Fruit fly (Drosophila melanogaster) whole organism, embryonic: ENCODE results near the gene CG4988.

Source experiments
- Bdp1 ChIP-seq: fragments of 200-800 bp; sonication (Bioruptor generic); optimal IDR thresholded peaks from 3 replicates; lab custom pipeline; 2016; ENCODE audit warnings: missing biosample characterization, missing genetic modification characterization
- CG11093 ChIP-seq: fragments of 200-800 bp; sonication (Bioruptor generic); IDR thresholded peaks from 3 replicates; pipeline ENCODE4 v1.3.6; 2022; ENCODE audit warnings: missing biosample characterization, missing genetic modification characterization
- CG12071 ChIP-seq: fragments of 200-800 bp; sonication (Bioruptor generic); optimal IDR thresholded peaks from 3 replicates; lab custom pipeline; 2018; ENCODE audit warnings: missing biosample characterization, mild to moderate bottlenecking, missing genetic modification characterization
- CG12104 ChIP-seq: fragments of 200-800 bp; sonication (Bioruptor generic); optimal IDR thresholded peaks from 3 replicates; lab custom pipeline; 2016; ENCODE audit warnings: missing biosample characterization, missing genetic modification characterization
- CG12155 ChIP-seq: fragments of 200-800 bp; sonication (Bioruptor generic); optimal IDR thresholded peaks from 3 replicates; lab custom pipeline; 2016; ENCODE audit warnings: missing biosample characterization, missing genetic modification characterization
- CG12769 ChIP-seq: fragments of 200-800 bp; sonication (Bioruptor generic); optimal IDR thresholded peaks from 2 replicates; lab custom pipeline; 2019; ENCODE audit warnings: missing biosample characterization, mild to moderate bottlenecking, missing genetic modification characterization, moderate library complexity
- CG14441 ChIP-seq: fragments of 200-800 bp; sonication (Bioruptor generic); IDR thresholded peaks from 2 replicates; pipeline ENCODE4 v1.3.6; 2022; ENCODE audit warnings: missing biosample characterization, missing genetic modification characterization
- CG15514 ChIP-seq: fragments of 200-800 bp; sonication (Bioruptor generic); optimal IDR thresholded peaks from 3 replicates; lab custom pipeline; 2017; ENCODE audit warnings: missing biosample characterization, missing genetic modification characterization, mild to moderate bottlenecking, moderate library complexity, missing genetic modification reagents
- CG15696 ChIP-seq: fragments of 200-800 bp; sonication (Bioruptor generic); optimal IDR thresholded peaks from 2 replicates; lab custom pipeline; 2019; ENCODE audit warnings: missing biosample characterization, mild to moderate bottlenecking, missing genetic modification characterization, moderate library complexity
- CG17359 ChIP-seq: fragments of 200-800 bp; sonication (Bioruptor generic); optimal IDR thresholded peaks from 3 replicates; lab custom pipeline; 2018; ENCODE audit warnings: missing biosample characterization, mild to moderate bottlenecking, missing genetic modification characterization, moderate library complexity
- CG18619 ChIP-seq: fragments of 200-800 bp; sonication (Bioruptor generic); optimal IDR thresholded peaks from 3 replicates; lab custom pipeline; 2017; ENCODE audit warnings: missing biosample characterization, mild to moderate bottlenecking, missing genetic modification characterization
- CG2129 ChIP-seq: fragments of 200-800 bp; sonication (Bioruptor generic); IDR thresholded peaks from 2 replicates; pipeline ENCODE4 v1.3.6; 2022; ENCODE audit warnings: missing biosample characterization, missing genetic modification characterization; ENCODE audit not compliant: partially characterized antibody
- CG33557 ChIP-seq: fragments of 200-800 bp; sonication (Bioruptor generic); optimal IDR thresholded peaks from 2 replicates; lab custom pipeline; 2019; ENCODE audit warnings: missing biosample characterization, mild to moderate bottlenecking, missing genetic modification characterization, moderate library complexity
- CG34376 ChIP-seq: fragments of 200-800 bp; sonication (Bioruptor generic); optimal IDR thresholded peaks from 2 replicates; lab custom pipeline; 2018; ENCODE audit warnings: missing biosample characterization, mild to moderate bottlenecking, missing genetic modification characterization
- CG4617 ChIP-seq: fragments of 200-800 bp; sonication (Bioruptor generic); optimal IDR thresholded peaks from 3 replicates; lab custom pipeline; 2016; ENCODE audit warnings: missing biosample characterization, missing genetic modification characterization, borderline replicate concordance
- CG4730 ChIP-seq: fragments of 200-800 bp; sonication (Bioruptor generic); IDR thresholded peaks from 2 replicates; pipeline ENCODE4 v1.3.6; 2022; ENCODE audit warnings: missing biosample characterization, missing genetic modification characterization
- CG4820 ChIP-seq: fragments of 200-800 bp; sonication (Bioruptor generic); optimal IDR thresholded peaks from 3 replicates; lab custom pipeline; 2016; ENCODE audit warnings: missing biosample characterization, missing genetic modification characterization
- CG6654 ChIP-seq: fragments of 200-800 bp; sonication (Bioruptor generic); optimal IDR thresholded peaks from 2 replicates; lab custom pipeline; 2017; ENCODE audit warnings: missing biosample characterization, mild to moderate bottlenecking, missing genetic modification characterization
- CG6765 ChIP-seq: fragments of 200-800 bp; sonication (Bioruptor generic); optimal IDR thresholded peaks from 3 replicates; lab custom pipeline; 2017; ENCODE audit warnings: missing biosample characterization, mild to moderate bottlenecking, missing genetic modification characterization
- CG7271 ChIP-seq: fragments of 200-800 bp; sonication (Bioruptor generic); optimal IDR thresholded peaks from 2 replicates; lab custom pipeline; 2018; ENCODE audit warnings: missing biosample characterization, mild to moderate bottlenecking, missing genetic modification characterization, moderate library complexity
- CG7357 ChIP-seq: fragments of 200-800 bp; sonication (Bioruptor generic); IDR thresholded peaks from 3 replicates; pipeline ENCODE4 v1.3.6; 2022; ENCODE audit warnings: missing biosample characterization, missing genetic modification characterization
- CHES-1-like ChIP-seq: fragments of 200-800 bp; sonication (Bioruptor generic); optimal IDR thresholded peaks from 2 replicates; lab custom pipeline; 2016; ENCODE audit warnings: missing biosample characterization, missing genetic modification characterization
- CkIIα-i1 ChIP-seq: fragments of 200-800 bp; sonication (Bioruptor generic); IDR thresholded peaks from 2 replicates; pipeline ENCODE4 v1.3.6; 2022; ENCODE audit warnings: missing biosample characterization, missing genetic modification characterization
- Dll ChIP-seq: fragments of 200-800 bp; sonication (Bioruptor generic); IDR thresholded peaks from 4 replicates; pipeline ENCODE4 v1.3.6; 2022; ENCODE audit warnings: missing biosample characterization, missing genetic modification characterization; ENCODE audit not compliant: partially characterized antibody
- Gug ChIP-seq: fragments of 200-800 bp; sonication (Bioruptor generic); IDR thresholded peaks from 4 replicates; pipeline ENCODE4 v1.3.6; 2022; ENCODE audit warnings: missing biosample characterization, missing genetic modification characterization
- HLH54F ChIP-seq: fragments of 200-800 bp; sonication (Bioruptor generic); optimal IDR thresholded peaks from 3 replicates; lab custom pipeline; 2016; ENCODE audit warnings: missing biosample characterization, missing genetic modification characterization
- HLHmδ ChIP-seq: fragments of 200-800 bp; sonication (Bioruptor generic); optimal IDR thresholded peaks from 2 replicates; lab custom pipeline; 2018; ENCODE audit warnings: missing biosample characterization, mild to moderate bottlenecking, missing genetic modification characterization, moderate library complexity
- Hmx ChIP-seq: fragments of 200-800 bp; sonication (Bioruptor generic); optimal IDR thresholded peaks from 2 replicates; lab custom pipeline; 2016; ENCODE audit warnings: missing biosample characterization, missing genetic modification characterization
- Lhr ChIP-seq: fragments of 200-800 bp; sonication (Bioruptor generic); optimal IDR thresholded peaks from 3 replicates; lab custom pipeline; 2017; ENCODE audit warnings: mild to moderate bottlenecking, missing biosample characterization, missing genetic modification reagents, missing genetic modification characterization
- Myb ChIP-seq: fragments of 200-800 bp; sonication (Bioruptor generic); optimal IDR thresholded peaks from 2 replicates; lab custom pipeline; 2016; ENCODE audit warnings: missing biosample characterization, missing genetic modification characterization
- Optix ChIP-seq: fragments of 200-800 bp; sonication (Bioruptor generic); IDR thresholded peaks from 3 replicates; pipeline ENCODE4 v1.3.6; 2022; ENCODE audit warnings: missing biosample characterization, missing genetic modification characterization
- Ptx1 ChIP-seq: fragments of 200-800 bp; sonication (Bioruptor generic); IDR thresholded peaks from 2 replicates; pipeline ENCODE4 v1.3.6; 2022; ENCODE audit warnings: missing biosample characterization, missing genetic modification characterization
- Rfx ChIP-seq: fragments of 200-800 bp; sonication (Bioruptor generic); IDR thresholded peaks from 2 replicates; pipeline ENCODE4 v1.3.6; 2022; ENCODE audit warnings: missing biosample characterization, missing genetic modification characterization
- al ChIP-seq: fragments of 200-800 bp; sonication (Bioruptor generic); IDR thresholded peaks from 2 replicates; pipeline ENCODE4 v1.3.6; 2022; ENCODE audit warnings: missing biosample characterization, missing genetic modification characterization
- bowl ChIP-seq: fragments of 200-800 bp; sonication (Bioruptor generic); IDR thresholded peaks from 2 replicates; pipeline ENCODE4 v1.3.6; 2022; ENCODE audit warnings: missing biosample characterization, missing genetic modification characterization
- chinmo ChIP-seq: fragments of 200-800 bp; sonication (Bioruptor generic); IDR thresholded peaks from 4 replicates; pipeline ENCODE4 v1.3.6; 2022; ENCODE audit warnings: missing biosample characterization, missing genetic modification characterization; ENCODE audit not compliant: partially characterized antibody
- chn ChIP-seq: fragments of 200-800 bp; sonication (Bioruptor generic); optimal IDR thresholded peaks from 2 replicates; lab custom pipeline; 2016; ENCODE audit warnings: missing biosample characterization, missing genetic modification characterization
- da ChIP-seq: fragments of 200-800 bp; sonication (Bioruptor generic); optimal IDR thresholded peaks from 2 replicates; lab custom pipeline; 2016; ENCODE audit warnings: missing biosample characterization, missing genetic modification characterization
- fd64A ChIP-seq: fragments of 200-800 bp; sonication (Bioruptor generic); optimal IDR thresholded peaks from 3 replicates; lab custom pipeline; 2018; ENCODE audit warnings: missing biosample characterization, mild to moderate bottlenecking, missing genetic modification characterization
- grau ChIP-seq: fragments of 200-800 bp; optimal IDR thresholded peaks from 3 replicates; lab custom pipeline; 2019; ENCODE audit warnings: missing biosample characterization, mild to moderate bottlenecking, missing genetic modification characterization, moderate library complexity
- hb ChIP-seq: fragments of 200-800 bp; sonication (Bioruptor generic); IDR thresholded peaks from 3 replicates; pipeline ENCODE4 v1.3.6; 2022; ENCODE audit warnings: missing biosample characterization, missing genetic modification characterization; ENCODE audit not compliant: partially characterized antibody
- lab ChIP-seq: fragments of 200-800 bp; sonication (Bioruptor generic); optimal IDR thresholded peaks from 3 replicates; lab custom pipeline; 2017; ENCODE audit warnings: missing biosample characterization, missing genetic modification characterization, mild to moderate bottlenecking, moderate library complexity, missing genetic modification reagents
- mld ChIP-seq: fragments of 200-800 bp; sonication (Bioruptor generic); IDR thresholded peaks from 3 replicates; pipeline ENCODE4 v1.3.6; 2022; ENCODE audit warnings: missing biosample characterization, missing genetic modification characterization; ENCODE audit not compliant: partially characterized antibody
- nom ChIP-seq: fragments of 200-800 bp; sonication (Bioruptor generic); optimal IDR thresholded peaks from 2 replicates; lab custom pipeline; 2017; ENCODE audit warnings: missing biosample characterization, missing genetic modification characterization, mild to moderate bottlenecking, moderate library complexity, missing genetic modification reagents
- onecut ChIP-seq: fragments of 200-800 bp; sonication (Bioruptor generic); IDR thresholded peaks from 2 replicates; pipeline ENCODE4 v1.3.6; 2022; ENCODE audit warnings: missing biosample characterization, missing genetic modification characterization
- psq ChIP-seq: fragments of 200-800 bp; sonication (Bioruptor generic); optimal IDR thresholded peaks from 2 replicates; lab custom pipeline; 2017; ENCODE audit warnings: missing biosample characterization, missing genetic modification characterization
- run ChIP-seq: fragments of 200-800 bp; sonication (Bioruptor generic); optimal IDR thresholded peaks from 3 replicates; lab custom pipeline; 2018; ENCODE audit warnings: missing biosample characterization, mild to moderate bottlenecking, missing genetic modification characterization
- sens ChIP-seq: fragments of 200-800 bp; sonication (Bioruptor generic); peaks from one replicate; lab custom pipeline; 2016; ENCODE audit warnings: missing biosample characterization, missing genetic modification characterization
- seq ChIP-seq: fragments of 200-800 bp; sonication (Bioruptor generic); IDR thresholded peaks from 2 replicates; pipeline ENCODE4 v1.3.6; 2022; ENCODE audit warnings: missing biosample characterization, missing genetic modification characterization
- sug ChIP-seq: fragments of 200-800 bp; optimal IDR thresholded peaks from 2 replicates; lab custom pipeline; 2019; ENCODE audit warnings: missing biosample characterization, mild to moderate bottlenecking, missing genetic modification characterization, moderate library complexity
- toy ChIP-seq: fragments of 200-800 bp; sonication (Bioruptor generic); IDR thresholded peaks from 2 replicates; pipeline ENCODE4 v1.3.6; 2022; ENCODE audit warnings: missing biosample characterization, missing genetic modification characterization
- yki ChIP-seq: fragments of >200 bp; optimal IDR thresholded peaks from 3 replicates; lab custom pipeline; 2018

Gene CG4988

dm6 chr2L:11740595-11740994 is 46.0 kb downstream of the CG4988 start (continued):
- no peak for TF ChIP-seq Hmx (GFP tag; lab: Kevin White, UChicago)
- TF ChIP-seq CG33557, result no peak
- TF ChIP-seq CG4820 (GFP tag; lab: Kevin White, UChicago), result no peak
- peak; percentile 12 for TF ChIP-seq run
- TF ChIP-seq onecut (GFP tag; lab: Robert Waterston, UW), result no peak
- peak; percentile 10 for TF ChIP-seq sens (GFP tag; lab: Kevin White, UChicago)
- no peak for TF ChIP-seq CG11093 (GFP tag; lab: Robert Waterston, UW)
- peak; percentile 33; the same call in 1 of the 2 replicates for TF ChIP-seq Ptx1 (GFP tag; lab: Robert Waterston, UW)
- TF ChIP-seq CG12769 (tag; lab: Kevin White, UChicago), result no peak
- TF ChIP-seq yki (lab: Kevin White, UChicago), result no peak
- TF ChIP-seq CG6654 (GFP tag; lab: Kevin White, UChicago), result no peak
- TF ChIP-seq toy (GFP tag; lab: Robert Waterston, UW), result no peak
- no peak for TF ChIP-seq bowl (GFP tag; lab: Robert Waterston, UW)
- TF ChIP-seq HLHmδ, result no peak
- no peak for TF ChIP-seq Gug (GFP tag; lab: Robert Waterston, UW)
- no peak for TF ChIP-seq CG17359 (tag; lab: Kevin White, UChicago)
- TF ChIP-seq Rfx (GFP tag; lab: Robert Waterston, UW), result no peak
- peak; percentile 77 for TF ChIP-seq CG34376 (GFP tag; lab: Kevin White, UChicago)
- TF ChIP-seq da (GFP tag; lab: Kevin White, UChicago), result no peak
- TF ChIP-seq lab, result peak; percentile 59
- no peak for TF ChIP-seq grau (tag; lab: Kevin White, UChicago)
- no peak for TF ChIP-seq Lhr
- TF ChIP-seq Optix (GFP tag; lab: Robert Waterston, UW), result no peak
- no peak for TF ChIP-seq CHES-1-like (GFP tag; lab: Kevin White, UChicago)
- no peak for TF ChIP-seq al
- TF ChIP-seq sug (tag; lab: Kevin White, UChicago), result peak; percentile 82
- TF ChIP-seq mld, result no peak
- TF ChIP-seq chn, result no peak
- TF ChIP-seq Myb (GFP tag; lab: Kevin White, UChicago), result no peak
- TF ChIP-seq CG14441 (GFP tag; lab: Robert Waterston, UW), result peak; percentile 23; the same call in 1 of the 2 replicates
- TF ChIP-seq CG4617 (GFP tag; lab: Kevin White, UChicago), result no peak
- TF ChIP-seq CG15696 (tag; lab: Kevin White, UChicago), result no peak
- TF ChIP-seq Bdp1 (GFP tag; lab: Kevin White, UChicago), result no peak
- no peak for TF ChIP-seq CkIIα-i1 (GFP tag; lab: Robert Waterston, UW)
- no peak for TF ChIP-seq CG4730 (GFP tag; lab: Robert Waterston, UW)
- no peak for TF ChIP-seq CG7357
- TF ChIP-seq nom (GFP tag; lab: Kevin White, UChicago), result no peak
- no peak for TF ChIP-seq fd64A (GFP tag; lab: Kevin White, UChicago)
- TF ChIP-seq chinmo (GFP tag; lab: Robert Waterston, UW), result 0 out of 4 replicates have a peak, but pooled peaks have one; percentile 54
- TF ChIP-seq CG18619 (GFP tag; lab: Kevin White, UChicago), result no peak
- TF ChIP-seq CG12104 (GFP tag; lab: Kevin White, UChicago), result no peak
- TF ChIP-seq HLH54F, result no peak
- no peak for TF ChIP-seq hb (GFP tag; lab: Robert Waterston, UW)
- no peak for TF ChIP-seq seq
- no peak for TF ChIP-seq CG6765 (GFP tag; lab: Kevin White, UChicago)
- no peak for TF ChIP-seq psq (GFP tag; lab: Kevin White, UChicago)
- no peak for TF ChIP-seq Dll (GFP tag; lab: Robert Waterston, UW)
- TF ChIP-seq CG2129 (GFP tag; lab: Robert Waterston, UW), result no peak
- TF ChIP-seq CG12071 (GFP tag; lab: Kevin White, UChicago), result no peak
- no peak for TF ChIP-seq CG12155 (GFP tag; lab: Kevin White, UChicago)
- TF ChIP-seq CG7271 (tag; lab: Kevin White, UChicago), result no peak
- TF ChIP-seq CG15514, result no peak
